Worm (Caenorhabditis elegans): ENCODE results near the gene col-98.

- TF ChIP-seq ama-1 (optimal IDR thresholded peaks at IDR 0.05) (no peak), scrt-1 (GFP tag; IDR thresholded peaks at IDR 0.05) (no peak), ets-7 (tag; optimal IDR thresholded peaks at IDR 0.05) (no peak), aly-1 (tag; optimal IDR thresholded peaks at IDR 0.05) (no peak)
Observed at ce11 chrIII:13049956-13050355, 31.1 kb downstream of the col-98 start.
